Fruit fly (Drosophila melanogaster) whole organism, embryonic: ENCODE data around the gene CG14995.

Source experiments
- Abd-B ChIP-seq: fragments of 200-800 bp; sonication (Bioruptor generic); optimal IDR thresholded peaks from 2 replicates; lab custom pipeline; 2018; ENCODE audit warnings: missing biosample characterization, mild to moderate bottlenecking, missing genetic modification characterization, moderate library complexity
- CG11085 ChIP-seq: fragments of 200-800 bp; sonication (Bioruptor generic); IDR thresholded peaks from 2 replicates; pipeline ENCODE4 v1.3.6; 2022; ENCODE audit warnings: missing biosample characterization, missing genetic modification characterization
- CG12391 ChIP-seq: fragments of 200-800 bp; sonication (Bioruptor generic); optimal IDR thresholded peaks from 3 replicates; lab custom pipeline; 2018; ENCODE audit warnings: missing biosample characterization, mild to moderate bottlenecking, missing genetic modification characterization, moderate library complexity
- CG13287 ChIP-seq: fragments of 200-800 bp; sonication (Bioruptor generic); IDR thresholded peaks from 2 replicates; pipeline ENCODE4 v1.3.6; 2022; ENCODE audit warnings: missing biosample characterization, missing genetic modification characterization; ENCODE audit not compliant: partially characterized antibody
- CG13894 ChIP-seq: fragments of 200-800 bp; sonication (Bioruptor generic); optimal IDR thresholded peaks from 3 replicates; lab custom pipeline; 2018; ENCODE audit warnings: missing biosample characterization, mild to moderate bottlenecking, missing genetic modification characterization, moderate library complexity
- CG14667 ChIP-seq: fragments of 200-800 bp; sonication (Bioruptor generic); IDR thresholded peaks from 2 replicates; pipeline ENCODE4 v1.3.6; 2022; ENCODE audit warnings: missing biosample characterization, missing genetic modification characterization
- CG17328 ChIP-seq: fragments of 200-800 bp; sonication (Bioruptor generic); IDR thresholded peaks from 2 replicates; pipeline ENCODE4 v1.3.6; 2022; ENCODE audit warnings: missing biosample characterization, missing genetic modification characterization
- CG18764 ChIP-seq: fragments of 200-800 bp; sonication (Bioruptor generic); optimal IDR thresholded peaks from 3 replicates; lab custom pipeline; 2016; ENCODE audit warnings: missing biosample characterization, missing genetic modification characterization
- CG2678 ChIP-seq: fragments of 200-800 bp; sonication (Bioruptor generic); optimal IDR thresholded peaks from 3 replicates; lab custom pipeline; 2019; ENCODE audit warnings: missing biosample characterization, mild to moderate bottlenecking, missing genetic modification characterization, moderate library complexity
- CG4328 ChIP-seq: fragments of 200-800 bp; sonication (Bioruptor generic); optimal IDR thresholded peaks from 3 replicates; lab custom pipeline; 2017; ENCODE audit warnings: missing biosample characterization, missing genetic modification reagents, missing genetic modification characterization
- CG4360 ChIP-seq: fragments of 200-800 bp; sonication (Bioruptor generic); IDR thresholded peaks from 2 replicates; pipeline ENCODE4 v1.3.6; 2022; ENCODE audit warnings: missing biosample characterization, missing genetic modification characterization
- CG6175 ChIP-seq: fragments of 200-800 bp; sonication (Bioruptor generic); IDR thresholded peaks from 3 replicates; pipeline ENCODE4 v1.3.6; 2022; ENCODE audit warnings: missing biosample characterization, missing genetic modification characterization
- CG6272 ChIP-seq: fragments of 200-800 bp; sonication (Bioruptor generic); IDR thresholded peaks from 2 replicates; pipeline ENCODE4 v1.3.6; 2022; ENCODE audit warnings: missing biosample characterization, missing genetic modification characterization
- CG7372 ChIP-seq: fragments of 200-800 bp; sonication (Bioruptor generic); IDR thresholded peaks from 2 replicates; pipeline ENCODE4 v1.3.6; 2022; ENCODE audit warnings: missing biosample characterization, missing genetic modification characterization
- CG8281 ChIP-seq: fragments of 200-800 bp; sonication (Bioruptor generic); optimal IDR thresholded peaks from 2 replicates; lab custom pipeline; 2018; ENCODE audit warnings: missing biosample characterization, mild to moderate bottlenecking, missing genetic modification characterization, moderate library complexity
- CG8765 ChIP-seq: fragments of 200-800 bp; sonication (Bioruptor generic); IDR thresholded peaks from 2 replicates; pipeline ENCODE4 v1.3.6; 2022; ENCODE audit warnings: missing biosample characterization, missing genetic modification characterization
- Deaf1 ChIP-seq: fragments of 200-800 bp; optimal IDR thresholded peaks from 3 replicates; lab custom pipeline; 2019; ENCODE audit warnings: missing biosample characterization, mild to moderate bottlenecking, missing genetic modification characterization, moderate library complexity
- Dip2 ChIP-seq: fragments of 200-800 bp; sonication (Bioruptor generic); IDR thresholded peaks from 2 replicates; pipeline ENCODE4 v1.3.6; 2022; ENCODE audit warnings: missing biosample characterization, missing genetic modification characterization
- Doc2 ChIP-seq: fragments of 200-800 bp; sonication (Bioruptor generic); IDR thresholded peaks from 2 replicates; pipeline ENCODE4 v1.3.6; 2022; ENCODE audit warnings: missing biosample characterization, missing genetic modification characterization
- E2f2 ChIP-seq: fragments of 200-800 bp; sonication (Bioruptor generic); IDR thresholded peaks from 2 replicates; pipeline ENCODE4 v1.3.6; 2022; ENCODE audit warnings: missing biosample characterization, missing genetic modification characterization
- Max ChIP-seq: fragments of 200-800 bp; sonication (Bioruptor generic); optimal IDR thresholded peaks from 2 replicates; lab custom pipeline; 2016; ENCODE audit warnings: missing biosample characterization, mild to moderate bottlenecking, missing genetic modification characterization
- Oli ChIP-seq: fragments of 200-800 bp; sonication (Bioruptor generic); optimal IDR thresholded peaks from 2 replicates; lab custom pipeline; 2018; ENCODE audit warnings: missing biosample characterization, mild to moderate bottlenecking, missing genetic modification characterization, moderate library complexity
- Side ChIP-seq: fragments of 200-800 bp; sonication (Bioruptor generic); optimal IDR thresholded peaks from 2 replicates; lab custom pipeline; 2016; ENCODE audit warnings: missing biosample characterization, missing genetic modification characterization
- Ssrp ChIP-seq: fragments of 200-800 bp; sonication (Bioruptor generic); optimal IDR thresholded peaks from 2 replicates; lab custom pipeline; 2018; ENCODE audit warnings: missing biosample characterization, mild to moderate bottlenecking, missing genetic modification characterization, moderate library complexity
- Stat92E ChIP-seq, 3 experiments: fragments of >200 bp in 2 of 3; fragments of 200-800 bp in 1 of 3; sonication (Bioruptor generic) in 1 of 3; optimal IDR thresholded peaks; 2 replicates each; lab custom pipeline; 2017 to 2019; ENCODE audit warnings: missing biosample characterization in 3 of 3, missing genetic modification characterization in 3 of 3, mild to moderate bottlenecking in 1 of 3, moderate library complexity in 1 of 3
- ac ChIP-seq: fragments of 200-800 bp; sonication (Bioruptor generic); optimal IDR thresholded peaks from 3 replicates; lab custom pipeline; 2017; ENCODE audit warnings: missing biosample characterization, mild to moderate bottlenecking, missing genetic modification characterization
- ato ChIP-seq: fragments of 200-800 bp; sonication (Bioruptor generic); IDR thresholded peaks from 2 replicates; pipeline ENCODE4 v1.3.6; 2022; ENCODE audit warnings: missing biosample characterization, missing genetic modification characterization; ENCODE audit not compliant: partially characterized antibody
- cas ChIP-seq: fragments of 200-800 bp; sonication (Bioruptor generic); IDR thresholded peaks from 2 replicates; pipeline ENCODE4 v1.3.6; 2022; ENCODE audit warnings: missing biosample characterization, missing genetic modification characterization
- chinmo ChIP-seq: fragments of 200-800 bp; sonication (Bioruptor generic); IDR thresholded peaks from 4 replicates; pipeline ENCODE4 v1.3.6; 2022; ENCODE audit warnings: missing biosample characterization, missing genetic modification characterization; ENCODE audit not compliant: partially characterized antibody
- danr ChIP-seq: fragments of 200-800 bp; sonication (Bioruptor generic); IDR thresholded peaks from 2 replicates; pipeline ENCODE4 v1.3.6; 2022; ENCODE audit warnings: missing biosample characterization, missing genetic modification characterization
- dmrt11E ChIP-seq: fragments of 200-800 bp; sonication (Bioruptor generic); optimal IDR thresholded peaks from 3 replicates; lab custom pipeline; 2018; ENCODE audit warnings: missing biosample characterization, mild to moderate bottlenecking, missing genetic modification characterization, moderate library complexity
- hkb ChIP-seq, 2 experiments: fragments of 200-800 bp in 1 of 2; fragments of >200 bp in 1 of 2; sonication (Bioruptor generic) in 1 of 2; IDR thresholded peaks in 1 of 2; optimal IDR thresholded peaks in 1 of 2; 2 replicates each; pipeline versions ENCODE4 v1.3.6 to Lab custom; 2017 to 2022; ENCODE audit warnings: missing biosample characterization in 1 of 2, missing genetic modification characterization in 1 of 2
- jing ChIP-seq: fragments of 200-800 bp; sonication (Bioruptor generic); optimal IDR thresholded peaks from 2 replicates; lab custom pipeline; 2018; ENCODE audit warnings: missing biosample characterization, mild to moderate bottlenecking, missing genetic modification characterization
- lab ChIP-seq: fragments of 200-800 bp; sonication (Bioruptor generic); optimal IDR thresholded peaks from 3 replicates; lab custom pipeline; 2017; ENCODE audit warnings: missing biosample characterization, missing genetic modification characterization, mild to moderate bottlenecking, moderate library complexity, missing genetic modification reagents
- oc ChIP-seq: fragments of 200-800 bp; sonication (Bioruptor generic); optimal IDR thresholded peaks from 2 replicates; lab custom pipeline; 2018; ENCODE audit warnings: missing biosample characterization, mild to moderate bottlenecking, missing genetic modification characterization, moderate library complexity
- pho ChIP-seq: fragments of 200-800 bp; sonication (Bioruptor generic); optimal IDR thresholded peaks from 2 replicates; lab custom pipeline; 2016; ENCODE audit warnings: missing biosample characterization, missing genetic modification characterization
- rib ChIP-seq: fragments of 200-800 bp; sonication (Bioruptor generic); IDR thresholded peaks from 2 replicates; pipeline ENCODE4 v1.3.6; 2022; ENCODE audit warnings: missing biosample characterization, missing genetic modification characterization
- salm ChIP-seq: fragments of 200-800 bp; sonication (Bioruptor generic); optimal IDR thresholded peaks from 2 replicates; lab custom pipeline; 2018; ENCODE audit warnings: missing biosample characterization, mild to moderate bottlenecking, missing genetic modification characterization
- tll ChIP-seq, 2 experiments: fragments of 200-800 bp in 1 of 2; fragments of >200 bp in 1 of 2; sonication (Bioruptor generic) in 1 of 2; optimal IDR thresholded peaks; 2 replicates each; lab custom pipeline; 2017 to 2019; ENCODE audit warnings: missing biosample characterization in 2 of 2, missing genetic modification characterization in 2 of 2, mild to moderate bottlenecking in 1 of 2, moderate library complexity in 1 of 2

Gene CG14995

dm6 chr3L:4049082-4049481 lies 54.0 kb downstream of the CG14995 start (continued):
- TF ChIP-seq Ssrp (tag; lab: Kevin White, UChicago) (peak; percentile 22), CG14667 (no peak), danr (GFP tag; lab: Robert Waterston, UW) (no peak), CG2678 (tag; lab: Kevin White, UChicago) (peak; percentile 36), CG6272 (no peak), CG4360 (no peak), ac (GFP tag; lab: Kevin White, UChicago) (no peak), salm (tag; lab: Kevin White, UChicago) (no peak), dmrt11E (no peak), Max (GFP tag; lab: Kevin White, UChicago) (no peak), Oli (peak; percentile 35), jing (GFP tag; lab: Kevin White, UChicago) (no peak), CG8281 (tag; lab: Kevin White, UChicago) (no peak), Doc2 (no peak), CG12391 (tag; lab: Kevin White, UChicago) (peak; percentile 13)

dm6 chr3L:4047635-4048034 lies 55.4 kb downstream of the CG14995 start, which contains the start of gene Dpy-30L2:
Gene Dpy-30L2, minus strand, starts transcription at chr3L:4047735.
- TF ChIP-seq hkb (optimal IDR thresholded peaks at IDR 0.05; lab: Kevin White, UChicago) (no peak), hkb (GFP tag; IDR thresholded peaks at IDR 0.05; lab: Robert Waterston, UW) (no peak), CG8765 (GFP tag; lab: Robert Waterston, UW) (no peak), tll (GFP tag; optimal IDR thresholded peaks at IDR 0.05; lab: Kevin White, UChicago) (no peak), CG18764 (GFP tag; lab: Kevin White, UChicago) (no peak), Dip2 (no peak), cas (GFP tag; lab: Robert Waterston, UW) (no peak), CG11085 (GFP tag; lab: Robert Waterston, UW) (no peak), CG4328 (no peak), ato (no peak), CG17328 (GFP tag; lab: Robert Waterston, UW) (no peak), Side (no peak), Abd-B (no peak)
- TF ChIP-seq, all 482 proteins: peak for 0

- TF ChIP-seq chinmo (0 out of 4 replicates have a peak, but pooled peaks have one; percentile 65), CG6175 (GFP tag; lab: Robert Waterston, UW) (0 out of 3 replicates have a peak, but pooled peaks have one; percentile 25), rib (GFP tag; lab: Robert Waterston, UW) (0 out of 2 replicates have a peak, but pooled peaks have one; percentile 44), Stat92E (GFP tag; optimal IDR thresholded peaks at IDR 0.05; lab: Kevin White, UChicago) (no peak), E2f2 (GFP tag; lab: Robert Waterston, UW) (0 out of 2 replicates have a peak, but pooled peaks have one; percentile 22), Deaf1 (tag; lab: Kevin White, UChicago) (peak; percentile 88), CG13894 (tag; lab: Kevin White, UChicago) (peak; percentile 23), lab (GFP tag; lab: Kevin White, UChicago) (no peak), CG13287 (peak; percentile 15; the same call in 1 of the 2 replicates), pho (GFP tag; lab: Kevin White, UChicago) (no peak), CG7372 (GFP tag; lab: Robert Waterston, UW) (no peak), oc (tag; lab: Kevin White, UChicago) (peak; percentile 15)
Measured at dm6 chr3L:4046289-4046688, 56.8 kb downstream of the CG14995 start, which contains the start of gene CG1136. Gene CG1136, plus strand, starts transcription at chr3L:4046596.
